Worm (Caenorhabditis elegans) whole organism, L2 larva: ENCODE measurements around the gene nac-3.

ENCODE experiments used
- R02D3.7 ChIP-seq: fragments of 150-350 bp; optimal IDR thresholded peaks from 2 replicates; lab custom pipeline; 2014; ENCODE audit warnings: missing biosample characterization, missing genetic modification characterization
- mdl-1 ChIP-seq, 2 experiments: fragments of 150-350 bp in 1 of 2; sonication (generic microtip) in 1 of 2; optimal IDR thresholded peaks; 2 replicates each; lab custom pipeline; 2017; ENCODE audit warnings: missing biosample characterization in 2 of 2, missing genetic modification characterization in 2 of 2
- nhr-23 ChIP-seq: fragments of 150-350 bp; optimal IDR thresholded peaks from 2 replicates; lab custom pipeline; 2014; ENCODE audit warnings: missing biosample characterization, missing genetic modification reagents, missing genetic modification characterization
- unc-62 ChIP-seq: fragments of 150-350 bp; optimal IDR thresholded peaks from 2 replicates; lab custom pipeline; 2014; ENCODE audit warnings: missing biosample characterization, missing genetic modification reagents, missing genetic modification characterization

DNA sequence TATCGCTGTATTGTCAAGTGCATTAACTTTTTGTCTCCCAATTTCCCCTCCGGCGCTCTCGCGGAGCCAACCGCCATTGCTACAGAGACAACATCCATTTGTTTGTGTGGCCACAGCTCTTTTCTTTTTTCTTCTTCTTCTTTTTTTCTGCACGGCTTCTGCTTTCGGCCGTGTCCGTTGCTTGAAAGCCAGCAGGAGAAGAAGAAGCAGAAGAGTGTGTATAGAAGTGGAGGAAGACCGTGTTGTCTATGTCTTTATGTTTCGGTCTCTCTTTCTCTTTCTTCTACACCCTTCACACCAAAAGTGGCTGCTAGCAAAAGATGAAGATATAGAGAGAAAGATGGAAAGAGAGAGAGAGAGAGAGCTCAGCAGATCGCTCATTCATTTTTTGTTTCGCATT is 35.2 kb downstream of the nac-3 start:
- TF ChIP-seq nhr-23 (tag; lab: Kevin White, UChicago): no peak
- no peak for TF ChIP-seq unc-62 (GFP tag; lab: Kevin White, UChicago)
- no peak for TF ChIP-seq R02D3.7 (tag; lab: Kevin White, UChicago)
- TF ChIP-seq mdl-1 (tag; optimal IDR thresholded peaks at IDR 0.05; lab: Kevin White, UChicago): no peak
